Worm (Caenorhabditis elegans) whole organism, early embryonic: Measurements from ENCODE around the gene C06A6.2.

Source experiments
- B0310.2 ChIP-seq: sonication (generic microtip); optimal IDR thresholded peaks from 2 replicates; lab custom pipeline; 2016; ENCODE audit warnings: mild to moderate bottlenecking, missing genetic modification characterization, missing compliant biosample characterization
- F13C5.2 ChIP-seq: sonication (generic microtip); optimal IDR thresholded peaks from 2 replicates; lab custom pipeline; 2017; ENCODE audit warnings: mild to moderate bottlenecking, missing genetic modification characterization, inconsistent platforms, missing compliant biosample characterization
- ama-1 ChIP-seq: fragments of 150-350 bp; optimal IDR thresholded peaks from 2 replicates; lab custom pipeline; 2014
- ceh-36 ChIP-seq: sonication (generic microtip); optimal IDR thresholded peaks from 2 replicates; lab custom pipeline; 2016; ENCODE audit warnings: missing genetic modification characterization, inconsistent platforms, missing compliant biosample characterization
- ets-7 ChIP-seq: sonication (generic microtip); optimal IDR thresholded peaks from 2 replicates; lab custom pipeline; 2016; ENCODE audit warnings: missing genotype, missing genetic modification characterization, missing compliant biosample characterization
- flt-1 ChIP-seq: fragments of 200-800 bp; sonication (Bioruptor generic); IDR thresholded peaks from 2 replicates; pipeline ENCODE4 v1.3.6; 2022; ENCODE audit warnings: missing genetic modification characterization, missing compliant biosample characterization
- hmbx-1 ChIP-seq: sonication (generic microtip); optimal IDR thresholded peaks from 2 replicates; lab custom pipeline; 2016; ENCODE audit warnings: mild to moderate bottlenecking, missing genetic modification characterization, missing compliant biosample characterization
- scrt-1 ChIP-seq: fragments of 200-800 bp; sonication (Bioruptor generic); IDR thresholded peaks from 2 replicates; pipeline ENCODE4 v1.3.6; 2022; ENCODE audit warnings: missing genetic modification characterization, missing compliant biosample characterization
- tbx-11 ChIP-seq: fragments of 200-800 bp; sonication (Bioruptor generic); IDR thresholded peaks from 2 replicates; pipeline ENCODE4 v1.3.6; 2022; ENCODE audit warnings: missing genetic modification characterization, missing compliant biosample characterization
- tra-4 ChIP-seq: sonication (generic microtip); optimal IDR thresholded peaks from 2 replicates; lab custom pipeline; 2017; ENCODE audit warnings: missing genetic modification characterization, missing compliant biosample characterization

DNA sequence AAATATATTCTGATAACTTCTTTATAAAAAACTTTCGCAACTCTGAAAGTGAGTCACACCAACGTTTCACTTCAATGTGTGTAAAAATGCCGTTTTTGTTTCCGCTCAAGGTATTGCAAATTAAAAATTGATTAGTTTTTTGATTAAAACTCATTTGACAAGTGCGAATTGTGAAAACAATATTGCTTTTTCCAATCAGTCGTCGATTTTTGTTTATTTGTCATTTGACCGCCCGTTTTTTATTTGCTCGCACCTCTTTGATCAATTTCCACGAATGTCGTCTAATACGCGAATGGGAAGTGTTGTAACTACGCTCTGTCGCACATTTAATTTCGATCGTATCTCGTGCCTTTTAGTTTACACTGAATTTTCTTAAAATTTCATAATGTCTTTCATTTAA, 16.3 kb upstream of the C06A6.2 start, which contains the start of gene mvb-12:
- TF ChIP-seq hmbx-1 (tag; lab: Kevin White, UChicago) (no peak), B0310.2 (no peak), ets-7 (tag; lab: Kevin White, UChicago) (no peak), ceh-36 (tag; lab: Kevin White, UChicago) (no peak), F13C5.2 (no peak), ama-1 (lab: Kevin White, UChicago) (no peak), flt-1 (GFP tag; lab: Robert Waterston, UW) (no peak), scrt-1 (no peak), tra-4 (tag; lab: Kevin White, UChicago) (no peak), tbx-11 (GFP tag; lab: Robert Waterston, UW) (no peak)
